Worm (Caenorhabditis elegans): Measurements from ENCODE around the gene nucl-1.

DNA sequence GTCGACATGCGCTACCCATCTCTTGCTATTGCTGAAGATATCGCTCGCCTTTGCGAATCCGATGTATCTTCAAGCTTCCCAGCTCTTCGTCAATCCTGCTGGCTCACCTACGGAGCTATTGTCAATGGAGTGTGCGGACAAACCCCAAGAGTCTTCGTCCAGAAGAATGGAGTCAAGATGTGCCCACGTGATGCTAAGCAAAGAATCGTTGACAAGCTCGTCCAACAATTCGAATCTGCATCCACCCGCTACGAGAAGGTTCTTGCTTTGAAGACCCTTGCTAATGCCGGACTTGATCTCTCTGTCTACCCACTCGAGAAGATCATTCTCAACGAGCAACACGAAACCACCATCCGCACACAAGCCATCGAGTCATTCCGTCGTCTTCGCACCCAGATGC is 26.7 kb downstream of the nucl-1 start:
- TF ChIP-seq sea-2 (GFP tag; IDR thresholded peaks at IDR 0.05) = no peak
- TF ChIP-seq F22D6.2 (tag; optimal IDR thresholded peaks at IDR 0.05) = peak; percentile 26
- TF ChIP-seq nfya-1 (tag; optimal IDR thresholded peaks at IDR 0.05; ENCODE audit: borderline replicate concordance, insufficient read depth) = no peak

Data from whole organism, young adult.